Fruit fly (Drosophila melanogaster) whole organism, prepupa: Measurements from ENCODE around the gene CG11000.

ENCODE experiments used
- Blimp-1 ChIP-seq: fragments of 200-800 bp; sonication (Bioruptor generic); optimal IDR thresholded peaks from 3 replicates; lab custom pipeline; 2017; ENCODE audit warnings: missing biosample characterization, missing genetic modification characterization, mild to moderate bottlenecking, moderate library complexity, missing genetic modification reagents
- CG10631 ChIP-seq: fragments of 200-800 bp; sonication (Bioruptor generic); optimal IDR thresholded peaks from 2 replicates; lab custom pipeline; 2016; ENCODE audit warnings: missing biosample characterization, missing genetic modification characterization
- CG11294 ChIP-seq: fragments of 200-800 bp; sonication (Bioruptor generic); IDR thresholded peaks from 2 replicates; pipeline ENCODE4 v1.3.6; 2022; ENCODE audit warnings: missing biosample characterization, missing genetic modification characterization
- CG11762 ChIP-seq: fragments of 200-800 bp; sonication (Bioruptor generic); optimal IDR thresholded peaks from 3 replicates; lab custom pipeline; 2016; ENCODE audit warnings: missing biosample characterization, missing genetic modification characterization; ENCODE audit not compliant: insufficient read depth
- CG11902 ChIP-seq: fragments of 200-800 bp; sonication (Bioruptor generic); optimal IDR thresholded peaks from 3 replicates; lab custom pipeline; 2016; ENCODE audit warnings: missing biosample characterization, missing genetic modification characterization
- CG15336 ChIP-seq: fragments of 200-800 bp; sonication (Bioruptor generic); IDR thresholded peaks from 2 replicates; pipeline ENCODE4 v1.3.6; 2022; ENCODE audit warnings: missing biosample characterization, missing genetic modification characterization
- CG1621 ChIP-seq: fragments of 200-800 bp; sonication (Bioruptor generic); optimal IDR thresholded peaks from 3 replicates; lab custom pipeline; 2018; ENCODE audit warnings: missing biosample characterization, mild to moderate bottlenecking, missing genetic modification characterization
- CG16779 ChIP-seq: fragments of 200-800 bp; sonication (Bioruptor generic); optimal IDR thresholded peaks from 3 replicates; lab custom pipeline; 2017; ENCODE audit warnings: missing biosample characterization, mild to moderate bottlenecking, missing genetic modification characterization
- CG3032 ChIP-seq: fragments of 200-800 bp; optimal IDR thresholded peaks from 2 replicates; lab custom pipeline; 2019; ENCODE audit warnings: missing biosample characterization, mild to moderate bottlenecking, missing genetic modification characterization, moderate library complexity
- CG31627 ChIP-seq: fragments of 200-800 bp; sonication (Bioruptor generic); optimal IDR thresholded peaks from 3 replicates; lab custom pipeline; 2016; ENCODE audit warnings: missing biosample characterization, missing genetic modification characterization
- CG3919 ChIP-seq: fragments of 200-800 bp; sonication (Bioruptor generic); optimal IDR thresholded peaks from 3 replicates; lab custom pipeline; 2016; ENCODE audit warnings: missing biosample characterization, missing genetic modification characterization
- CG6792 ChIP-seq: fragments of 200-800 bp; sonication (Bioruptor generic); optimal IDR thresholded peaks from 3 replicates; lab custom pipeline; 2016; ENCODE audit warnings: missing biosample characterization, missing genetic modification characterization
- CG6808 ChIP-seq: fragments of 200-800 bp; sonication (Bioruptor generic); optimal IDR thresholded peaks from 3 replicates; lab custom pipeline; 2017; ENCODE audit warnings: missing biosample characterization, missing genetic modification characterization, mild to moderate bottlenecking, moderate library complexity, missing genetic modification reagents
- CG8119 ChIP-seq: fragments of 200-800 bp; sonication (Bioruptor generic); IDR thresholded peaks from 3 replicates; pipeline ENCODE4 v1.3.6; 2022; ENCODE audit warnings: missing biosample characterization, missing genetic modification characterization
- CG8319 ChIP-seq: fragments of 200-800 bp; sonication (Bioruptor generic); optimal IDR thresholded peaks from 3 replicates; lab custom pipeline; 2016; ENCODE audit warnings: missing biosample characterization, missing genetic modification characterization
- CG8632 ChIP-seq: fragments of 200-800 bp; sonication (Bioruptor generic); optimal IDR thresholded peaks from 3 replicates; lab custom pipeline; 2016; ENCODE audit warnings: missing biosample characterization, missing genetic modification characterization
- Eip78C ChIP-seq: fragments of 200-800 bp; sonication (Bioruptor generic); peaks from one replicate; lab custom pipeline; 2016; ENCODE audit warnings: missing biosample characterization, missing genetic modification characterization
- Eip93F ChIP-seq: fragments of 200-800 bp; sonication (Bioruptor generic); optimal IDR thresholded peaks from 2 replicates; lab custom pipeline; 2016; ENCODE audit warnings: missing biosample characterization, mild to moderate bottlenecking, missing genetic modification characterization
- Ets21C ChIP-seq: fragments of 200-800 bp; sonication (Bioruptor generic); optimal IDR thresholded peaks from 3 replicates; lab custom pipeline; 2016; ENCODE audit warnings: missing biosample characterization, missing genetic modification characterization
- Gug ChIP-seq: fragments of 200-800 bp; sonication (Bioruptor generic); IDR thresholded peaks from 2 replicates; pipeline ENCODE4 v1.3.6; 2022; ENCODE audit warnings: missing biosample characterization, missing genetic modification characterization
- Hr39 ChIP-seq: fragments of 200-800 bp; sonication (Bioruptor generic); optimal IDR thresholded peaks from 2 replicates; lab custom pipeline; 2016; ENCODE audit warnings: missing biosample characterization, missing genetic modification characterization
- Hr4 ChIP-seq: fragments of 200-800 bp; sonication (Bioruptor generic); optimal IDR thresholded peaks from 3 replicates; lab custom pipeline; 2016; ENCODE audit warnings: missing biosample characterization, missing genetic modification characterization
- Met ChIP-seq: fragments of 200-800 bp; sonication (Bioruptor generic); optimal IDR thresholded peaks from 3 replicates; lab custom pipeline; 2016; ENCODE audit warnings: missing biosample characterization, missing genetic modification characterization
- Sox102F ChIP-seq: fragments of 200-800 bp; sonication (Bioruptor generic); optimal IDR thresholded peaks from 2 replicates; lab custom pipeline; 2016; ENCODE audit warnings: missing biosample characterization, mild to moderate bottlenecking, missing genetic modification characterization
- Sox15 ChIP-seq: fragments of 200-800 bp; sonication (Bioruptor generic); optimal IDR thresholded peaks from 3 replicates; lab custom pipeline; 2016; ENCODE audit warnings: missing biosample characterization, missing genetic modification characterization
- acj6 ChIP-seq: fragments of 200-800 bp; sonication (Bioruptor generic); optimal IDR thresholded peaks from 3 replicates; lab custom pipeline; 2016; ENCODE audit warnings: missing biosample characterization, missing genetic modification characterization
- cyc ChIP-seq: fragments of 200-800 bp; sonication (Bioruptor generic); optimal IDR thresholded peaks from 3 replicates; lab custom pipeline; 2016; ENCODE audit warnings: missing biosample characterization, missing genetic modification characterization
- eg ChIP-seq: fragments of 200-800 bp; sonication (Bioruptor generic); IDR thresholded peaks from 3 replicates; pipeline ENCODE4 v1.3.6; 2022; ENCODE audit warnings: missing biosample characterization, missing genetic modification characterization
- fkh ChIP-seq: fragments of 200-800 bp; sonication (Bioruptor generic); optimal IDR thresholded peaks from 3 replicates; lab custom pipeline; 2017; ENCODE audit warnings: missing biosample characterization, mild to moderate bottlenecking, missing genetic modification characterization, moderate library complexity
- lz ChIP-seq: fragments of 200-800 bp; sonication (Bioruptor generic); optimal IDR thresholded peaks from 3 replicates; lab custom pipeline; 2016; ENCODE audit warnings: missing biosample characterization, missing genetic modification characterization
- net ChIP-seq: fragments of 200-800 bp; sonication (Bioruptor generic); optimal IDR thresholded peaks from 3 replicates; lab custom pipeline; 2016; ENCODE audit warnings: missing biosample characterization, missing genetic modification characterization
- pdm3 ChIP-seq: fragments of 200-800 bp; sonication (Bioruptor generic); optimal IDR thresholded peaks from 3 replicates; lab custom pipeline; 2016; ENCODE audit warnings: missing biosample characterization, missing genetic modification characterization
- salr ChIP-seq, 2 experiments: fragments of 200-800 bp; sonication (Bioruptor generic); optimal IDR thresholded peaks; 3 replicates each; lab custom pipeline; 2016 to 2018; ENCODE audit warnings: missing biosample characterization in 2 of 2, missing genetic modification characterization in 2 of 2, mild to moderate bottlenecking in 1 of 2
- ss ChIP-seq, 2 experiments: fragments of 200-800 bp; sonication (Bioruptor generic); optimal IDR thresholded peaks; 2 replicates in 1 of 2; 3 replicates in 1 of 2; lab custom pipeline; 2017 to 2018; ENCODE audit warnings: mild to moderate bottlenecking in 2 of 2, missing biosample characterization in 2 of 2, missing genetic modification characterization in 2 of 2, moderate library complexity in 1 of 2
- topi ChIP-seq: fragments of 200-800 bp; sonication (Bioruptor generic); optimal IDR thresholded peaks from 3 replicates; lab custom pipeline; 2016; ENCODE audit warnings: missing biosample characterization, missing genetic modification characterization
- vri ChIP-seq: fragments of 200-800 bp; sonication (Bioruptor generic); optimal IDR thresholded peaks from 3 replicates; lab custom pipeline; 2016; ENCODE audit warnings: missing biosample characterization, mild to moderate bottlenecking, missing genetic modification characterization

Gene CG11000

dm6 chr3R:5778731-5779593 lies 23.2 kb upstream of the CG11000 start, which contains the start of gene jagn (continued):
- TF ChIP-seq salr (GFP tag; optimal IDR thresholded peaks at IDR 0.05; lab: Kevin White, UChicago) = no peak
- no peak for TF ChIP-seq CG11902
- 0 out of 3 replicates have a peak, but pooled peaks have one; percentile 24 for TF ChIP-seq eg
- no peak for TF ChIP-seq fkh
- peak; percentile 58 for TF ChIP-seq lz (GFP tag; lab: Kevin White, UChicago)
- 0 out of 2 replicates have a peak, but pooled peaks have one; percentile 18 for TF ChIP-seq CG15336 (GFP tag; lab: Robert Waterston, UW)
- TF ChIP-seq CG8632 (GFP tag; lab: Kevin White, UChicago) = no peak
- TF ChIP-seq Hr4 = peak; percentile 30
- peak; percentile 59 for TF ChIP-seq Hr39 (GFP tag; lab: Kevin White, UChicago)
- TF ChIP-seq CG11762 (GFP tag; lab: Kevin White, UChicago) = no peak
- no peak for TF ChIP-seq ss (GFP tag; optimal IDR thresholded peaks at IDR 0.05; lab: Kevin White, UChicago)
- TF ChIP-seq CG8119 = no peak
- TF ChIP-seq topi (GFP tag; lab: Kevin White, UChicago) = peak; percentile 45
- TF ChIP-seq CG1621 (tag; lab: Kevin White, UChicago) = no peak
- TF ChIP-seq Sox102F (GFP tag; lab: Kevin White, UChicago) = peak; percentile 47
- TF ChIP-seq CG11294 (GFP tag; lab: Robert Waterston, UW) = no peak
- peak; percentile 73 for TF ChIP-seq CG31627
- peak; percentile 20 for TF ChIP-seq CG3032 (tag; lab: Kevin White, UChicago)
- TF ChIP-seq CG16779 = no peak
- TF ChIP-seq Eip93F = no peak
- no peak for TF ChIP-seq CG6792
- peak; percentile 56 for TF ChIP-seq CG3919 (GFP tag; lab: Kevin White, UChicago)
- no peak for TF ChIP-seq CG10631
- peak; percentile 81 for TF ChIP-seq Eip78C (GFP tag; lab: Kevin White, UChicago)
- no peak for TF ChIP-seq CG8319

dm6 chr3R:5780976-5781375 lies 21.2 kb upstream of the CG11000 start, which contains the start of gene CG2082:
Gene CG2082 (minus strand): TSS chr3R:5781076.
- no peak for TF ChIP-seq cyc (GFP tag; lab: Kevin White, UChicago)

dm6 chr3R:5781462-5781861 lies 20.7 kb upstream of the CG11000 start, which contains the start of gene kat-60L1:
Gene kat-60L1 (plus strand): TSS chr3R:5781762.
- no peak for TF ChIP-seq lz (GFP tag; lab: Kevin White, UChicago)
- TF ChIP-seq eg = no peak
- TF ChIP-seq CG15336 (GFP tag; lab: Robert Waterston, UW) = no peak
- TF ChIP-seq pdm3 (GFP tag; lab: Kevin White, UChicago) = no peak
- TF ChIP-seq Blimp-1 (GFP tag; lab: Kevin White, UChicago) = no peak
- TF ChIP-seq net (GFP tag; lab: Kevin White, UChicago) = no peak
- TF ChIP-seq Gug (GFP tag; lab: Robert Waterston, UW) = no peak
- no peak for TF ChIP-seq CG6808 (GFP tag; lab: Kevin White, UChicago)
- no peak for TF ChIP-seq fkh
- no peak for TF ChIP-seq Sox15 (GFP tag; lab: Kevin White, UChicago)
- no peak for TF ChIP-seq CG10631
- no peak for TF ChIP-seq Met
- TF ChIP-seq acj6 (GFP tag; lab: Kevin White, UChicago) = no peak
- no peak for TF ChIP-seq Ets21C (GFP tag; lab: Kevin White, UChicago)
- no peak for TF ChIP-seq CG1621 (tag; lab: Kevin White, UChicago)
- no peak for TF ChIP-seq vri (GFP tag; lab: Kevin White, UChicago)
